Fruit fly (Drosophila melanogaster) whole organism, prepupa: ENCODE results near the gene Grasp65.

ENCODE experiments used
- Blimp-1 ChIP-seq: fragments of 200-800 bp; sonication (Bioruptor generic); optimal IDR thresholded peaks from 3 replicates; lab custom pipeline; 2017; ENCODE audit warnings: missing biosample characterization, missing genetic modification characterization, mild to moderate bottlenecking, moderate library complexity, missing genetic modification reagents
- CG10631 ChIP-seq: fragments of 200-800 bp; sonication (Bioruptor generic); optimal IDR thresholded peaks from 2 replicates; lab custom pipeline; 2016; ENCODE audit warnings: missing biosample characterization, missing genetic modification characterization
- CG10669 ChIP-seq: fragments of 200-800 bp; sonication (Bioruptor generic); optimal IDR thresholded peaks from 3 replicates; lab custom pipeline; 2018; ENCODE audit warnings: missing biosample characterization, mild to moderate bottlenecking, missing genetic modification characterization, moderate library complexity
- CG11762 ChIP-seq: fragments of 200-800 bp; sonication (Bioruptor generic); optimal IDR thresholded peaks from 3 replicates; lab custom pipeline; 2016; ENCODE audit warnings: missing biosample characterization, missing genetic modification characterization; ENCODE audit not compliant: insufficient read depth
- CG11902 ChIP-seq: fragments of 200-800 bp; sonication (Bioruptor generic); optimal IDR thresholded peaks from 3 replicates; lab custom pipeline; 2016; ENCODE audit warnings: missing biosample characterization, missing genetic modification characterization
- CG15336 ChIP-seq: fragments of 200-800 bp; sonication (Bioruptor generic); IDR thresholded peaks from 2 replicates; pipeline ENCODE4 v1.3.6; 2022; ENCODE audit warnings: missing biosample characterization, missing genetic modification characterization
- CG1621 ChIP-seq: fragments of 200-800 bp; sonication (Bioruptor generic); optimal IDR thresholded peaks from 3 replicates; lab custom pipeline; 2018; ENCODE audit warnings: missing biosample characterization, mild to moderate bottlenecking, missing genetic modification characterization
- CG16779 ChIP-seq: fragments of 200-800 bp; sonication (Bioruptor generic); optimal IDR thresholded peaks from 3 replicates; lab custom pipeline; 2017; ENCODE audit warnings: missing biosample characterization, mild to moderate bottlenecking, missing genetic modification characterization
- CG3032 ChIP-seq: fragments of 200-800 bp; optimal IDR thresholded peaks from 2 replicates; lab custom pipeline; 2019; ENCODE audit warnings: missing biosample characterization, mild to moderate bottlenecking, missing genetic modification characterization, moderate library complexity
- CG31627 ChIP-seq: fragments of 200-800 bp; sonication (Bioruptor generic); optimal IDR thresholded peaks from 3 replicates; lab custom pipeline; 2016; ENCODE audit warnings: missing biosample characterization, missing genetic modification characterization
- CG32006 ChIP-seq: fragments of 200-800 bp; sonication (Bioruptor generic); optimal IDR thresholded peaks from 3 replicates; lab custom pipeline; 2017; ENCODE audit warnings: missing biosample characterization, mild to moderate bottlenecking, missing genetic modification characterization
- CG3919 ChIP-seq: fragments of 200-800 bp; sonication (Bioruptor generic); optimal IDR thresholded peaks from 3 replicates; lab custom pipeline; 2016; ENCODE audit warnings: missing biosample characterization, missing genetic modification characterization
- CG6163 ChIP-seq: fragments of 200-800 bp; sonication (Bioruptor generic); IDR thresholded peaks from 3 replicates; pipeline ENCODE4 v1.3.6; 2022; ENCODE audit warnings: missing biosample characterization, missing genetic modification characterization
- CG6276 ChIP-seq: fragments of 200-800 bp; sonication (Bioruptor generic); optimal IDR thresholded peaks from 2 replicates; lab custom pipeline; 2017; ENCODE audit warnings: missing biosample characterization, mild to moderate bottlenecking, missing genetic modification characterization
- CG6808 ChIP-seq: fragments of 200-800 bp; sonication (Bioruptor generic); optimal IDR thresholded peaks from 3 replicates; lab custom pipeline; 2017; ENCODE audit warnings: missing biosample characterization, missing genetic modification characterization, mild to moderate bottlenecking, moderate library complexity, missing genetic modification reagents
- CG6854 ChIP-seq: fragments of 200-800 bp; sonication (Bioruptor generic); optimal IDR thresholded peaks from 2 replicates; lab custom pipeline; 2017; ENCODE audit warnings: missing biosample characterization, mild to moderate bottlenecking, missing genetic modification characterization
- CG8119 ChIP-seq: fragments of 200-800 bp; sonication (Bioruptor generic); IDR thresholded peaks from 3 replicates; pipeline ENCODE4 v1.3.6; 2022; ENCODE audit warnings: missing biosample characterization, missing genetic modification characterization
- CG8632 ChIP-seq: fragments of 200-800 bp; sonication (Bioruptor generic); optimal IDR thresholded peaks from 3 replicates; lab custom pipeline; 2016; ENCODE audit warnings: missing biosample characterization, missing genetic modification characterization
- CG9139 ChIP-seq: fragments of 200-800 bp; sonication (Bioruptor generic); optimal IDR thresholded peaks from 3 replicates; lab custom pipeline; 2017; ENCODE audit warnings: missing biosample characterization, mild to moderate bottlenecking, missing genetic modification characterization
- Eip75B ChIP-seq: fragments of 200-800 bp; sonication (Bioruptor generic); optimal IDR thresholded peaks from 3 replicates; lab custom pipeline; 2016; ENCODE audit warnings: missing biosample characterization, missing genetic modification characterization
- Eip78C ChIP-seq: fragments of 200-800 bp; sonication (Bioruptor generic); peaks from one replicate; lab custom pipeline; 2016; ENCODE audit warnings: missing biosample characterization, missing genetic modification characterization
- Ets21C ChIP-seq: fragments of 200-800 bp; sonication (Bioruptor generic); optimal IDR thresholded peaks from 3 replicates; lab custom pipeline; 2016; ENCODE audit warnings: missing biosample characterization, missing genetic modification characterization
- Ets96B ChIP-seq: fragments of 200-800 bp; optimal IDR thresholded peaks from 2 replicates; lab custom pipeline; 2019; ENCODE audit warnings: missing biosample characterization, mild to moderate bottlenecking, missing genetic modification characterization, moderate library complexity
- Hr39 ChIP-seq: fragments of 200-800 bp; sonication (Bioruptor generic); optimal IDR thresholded peaks from 2 replicates; lab custom pipeline; 2016; ENCODE audit warnings: missing biosample characterization, missing genetic modification characterization
- Hr4 ChIP-seq: fragments of 200-800 bp; sonication (Bioruptor generic); optimal IDR thresholded peaks from 3 replicates; lab custom pipeline; 2016; ENCODE audit warnings: missing biosample characterization, missing genetic modification characterization
- Lpt ChIP-seq: fragments of 200-800 bp; sonication (Bioruptor generic); optimal IDR thresholded peaks from 3 replicates; lab custom pipeline; 2016; ENCODE audit warnings: missing biosample characterization, missing genetic modification characterization
- Met ChIP-seq: fragments of 200-800 bp; sonication (Bioruptor generic); optimal IDR thresholded peaks from 3 replicates; lab custom pipeline; 2016; ENCODE audit warnings: missing biosample characterization, missing genetic modification characterization
- OdsH ChIP-seq: fragments of 200-800 bp; sonication (Bioruptor generic); optimal IDR thresholded peaks from 3 replicates; lab custom pipeline; 2016; ENCODE audit warnings: missing biosample characterization, missing genetic modification characterization
- Smox ChIP-seq: fragments of 200-800 bp; sonication (Bioruptor generic); optimal IDR thresholded peaks from 3 replicates; lab custom pipeline; 2016; ENCODE audit warnings: missing biosample characterization, missing genetic modification characterization
- Sox102F ChIP-seq: fragments of 200-800 bp; sonication (Bioruptor generic); optimal IDR thresholded peaks from 2 replicates; lab custom pipeline; 2016; ENCODE audit warnings: missing biosample characterization, mild to moderate bottlenecking, missing genetic modification characterization
- Sox14 ChIP-seq: fragments of 200-800 bp; sonication (Bioruptor generic); optimal IDR thresholded peaks from 3 replicates; lab custom pipeline; 2016; ENCODE audit warnings: missing biosample characterization, missing genetic modification characterization
- Sox15 ChIP-seq: fragments of 200-800 bp; sonication (Bioruptor generic); optimal IDR thresholded peaks from 3 replicates; lab custom pipeline; 2016; ENCODE audit warnings: missing biosample characterization, missing genetic modification characterization
- achi ChIP-seq: fragments of 200-800 bp; sonication (Bioruptor generic); optimal IDR thresholded peaks from 3 replicates; lab custom pipeline; 2016; ENCODE audit warnings: missing biosample characterization, missing genetic modification characterization
- acj6 ChIP-seq: fragments of 200-800 bp; sonication (Bioruptor generic); optimal IDR thresholded peaks from 3 replicates; lab custom pipeline; 2016; ENCODE audit warnings: missing biosample characterization, missing genetic modification characterization
- cyc ChIP-seq: fragments of 200-800 bp; sonication (Bioruptor generic); optimal IDR thresholded peaks from 3 replicates; lab custom pipeline; 2016; ENCODE audit warnings: missing biosample characterization, missing genetic modification characterization
- dac ChIP-seq: fragments of 200-800 bp; sonication (Bioruptor generic); optimal IDR thresholded peaks from 2 replicates; lab custom pipeline; 2017; ENCODE audit warnings: missing biosample characterization, mild to moderate bottlenecking, missing genetic modification characterization
- dsx ChIP-seq: fragments of 200-800 bp; optimal IDR thresholded peaks from 3 replicates; lab custom pipeline; 2019; ENCODE audit warnings: missing biosample characterization, mild to moderate bottlenecking, missing genetic modification characterization, moderate library complexity; ENCODE audit not compliant: poor library complexity, severe bottlenecking
- eg ChIP-seq: fragments of 200-800 bp; sonication (Bioruptor generic); IDR thresholded peaks from 3 replicates; pipeline ENCODE4 v1.3.6; 2022; ENCODE audit warnings: missing biosample characterization, missing genetic modification characterization
- esn ChIP-seq: fragments of 200-800 bp; sonication (Bioruptor generic); optimal IDR thresholded peaks from 2 replicates; lab custom pipeline; 2016; ENCODE audit warnings: missing biosample characterization, mild to moderate bottlenecking, missing genetic modification characterization, moderate library complexity
- fd85E ChIP-seq: fragments of 200-800 bp; sonication (Bioruptor generic); optimal IDR thresholded peaks from 3 replicates; lab custom pipeline; 2016; ENCODE audit warnings: missing biosample characterization, missing genetic modification characterization
- fkh ChIP-seq: fragments of 200-800 bp; sonication (Bioruptor generic); optimal IDR thresholded peaks from 3 replicates; lab custom pipeline; 2017; ENCODE audit warnings: missing biosample characterization, mild to moderate bottlenecking, missing genetic modification characterization, moderate library complexity
- lz ChIP-seq: fragments of 200-800 bp; sonication (Bioruptor generic); optimal IDR thresholded peaks from 3 replicates; lab custom pipeline; 2016; ENCODE audit warnings: missing biosample characterization, missing genetic modification characterization
- net ChIP-seq: fragments of 200-800 bp; sonication (Bioruptor generic); optimal IDR thresholded peaks from 3 replicates; lab custom pipeline; 2016; ENCODE audit warnings: missing biosample characterization, missing genetic modification characterization
- pdm3 ChIP-seq: fragments of 200-800 bp; sonication (Bioruptor generic); optimal IDR thresholded peaks from 3 replicates; lab custom pipeline; 2016; ENCODE audit warnings: missing biosample characterization, missing genetic modification characterization
- ss ChIP-seq, 2 experiments: fragments of 200-800 bp; sonication (Bioruptor generic); optimal IDR thresholded peaks; 2 replicates in 1 of 2; 3 replicates in 1 of 2; lab custom pipeline; 2017 to 2018; ENCODE audit warnings: mild to moderate bottlenecking in 2 of 2, missing biosample characterization in 2 of 2, missing genetic modification characterization in 2 of 2, moderate library complexity in 1 of 2
- vri ChIP-seq: fragments of 200-800 bp; sonication (Bioruptor generic); optimal IDR thresholded peaks from 3 replicates; lab custom pipeline; 2016; ENCODE audit warnings: missing biosample characterization, mild to moderate bottlenecking, missing genetic modification characterization

Grasp65 gene

DNA sequence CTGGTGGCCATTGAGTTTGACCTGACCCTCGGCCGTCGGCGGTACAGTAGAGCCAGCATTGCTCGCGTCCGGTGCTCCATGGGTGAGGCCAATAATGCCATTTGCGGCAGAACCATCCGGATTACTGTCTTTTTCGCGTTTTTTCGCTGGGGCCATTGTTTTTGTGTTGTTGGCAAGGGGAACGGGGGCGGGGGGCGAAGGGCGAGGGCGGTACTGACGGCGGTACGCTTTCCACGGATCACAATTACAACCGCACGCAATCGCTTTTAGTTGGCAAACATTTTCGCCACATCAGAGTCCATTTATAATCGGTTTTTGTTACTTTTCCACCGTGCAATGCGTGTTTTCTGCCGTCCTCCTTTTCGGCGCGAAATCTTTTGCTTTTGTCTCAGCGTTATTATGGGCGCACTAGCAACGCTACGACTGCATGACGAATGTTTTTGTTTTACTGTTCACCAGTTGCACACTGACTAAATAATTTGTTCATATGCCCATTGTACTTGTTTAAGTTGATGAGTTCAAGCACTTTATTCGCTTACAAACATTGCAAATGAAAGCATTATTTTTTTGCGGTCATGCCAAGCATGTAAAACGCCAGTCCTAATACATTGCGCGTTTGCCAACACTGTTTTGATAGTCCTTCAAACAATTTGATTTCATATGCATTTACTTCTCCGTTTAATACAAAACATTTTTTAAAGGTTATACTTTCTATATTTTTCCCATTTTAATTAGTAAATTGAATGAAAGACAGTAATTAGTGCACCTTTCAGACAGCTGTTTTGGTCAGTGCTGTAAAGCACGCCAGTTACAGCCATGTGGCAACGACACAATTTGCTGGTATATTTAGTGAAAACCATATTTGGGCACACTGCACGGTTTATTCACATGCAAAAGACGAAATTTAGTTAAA is 1.7 kb upstream of the Grasp65 start, which contains the start of gene Pfdn6 (continued):
- TF ChIP-seq Ets96B (tag; lab: Kevin White, UChicago) (peak; percentile 27), CG6808 (GFP tag; lab: Kevin White, UChicago) (no peak), cyc (GFP tag; lab: Kevin White, UChicago) (peak; percentile 78), vri (GFP tag; lab: Kevin White, UChicago) (no peak), Ets21C (GFP tag; lab: Kevin White, UChicago) (peak; percentile 74), esn (GFP tag; lab: Kevin White, UChicago) (peak; percentile 86), Smox (GFP tag; lab: Kevin White, UChicago) (no peak), CG32006 (GFP tag; lab: Kevin White, UChicago) (peak; percentile 11), OdsH (GFP tag; lab: Kevin White, UChicago) (no peak), CG11762 (GFP tag; lab: Kevin White, UChicago) (no peak), CG16779 (tag; lab: Kevin White, UChicago) (no peak), eg (peak; percentile 74), achi (GFP tag; lab: Kevin White, UChicago) (no peak), CG10669 (GFP tag; lab: Kevin White, UChicago) (no peak), lz (GFP tag; lab: Kevin White, UChicago) (peak; percentile 73), ss (GFP tag; optimal IDR thresholded peaks at IDR 0.05; lab: Kevin White, UChicago) (no peak), pdm3 (GFP tag; lab: Kevin White, UChicago) (no peak), net (no peak), CG6854 (GFP tag; lab: Kevin White, UChicago) (no peak), CG8119 (0 out of 3 replicates have a peak, but pooled peaks have one; percentile 17), Eip75B (GFP tag; lab: Kevin White, UChicago) (no peak), CG8632 (no peak), dac (no peak), Hr39 (GFP tag; lab: Kevin White, UChicago) (peak; percentile 83), Lpt (GFP tag; lab: Kevin White, UChicago) (no peak), Sox102F (GFP tag; lab: Kevin White, UChicago) (no peak), fd85E (GFP tag; lab: Kevin White, UChicago) (no peak), CG6276 (GFP tag; lab: Kevin White, UChicago) (no peak), Blimp-1 (no peak), CG15336 (GFP tag; lab: Robert Waterston, UW) (peak; percentile 51), Sox15 (peak; percentile 70), acj6 (no peak), CG6163 (peak; percentile 69; the same call in 2 of the 3 replicates), CG3919 (GFP tag; lab: Kevin White, UChicago) (no peak), Met (GFP tag; lab: Kevin White, UChicago) (no peak), CG1621 (no peak), Eip78C (GFP tag; lab: Kevin White, UChicago) (peak; percentile 86), Hr4 (GFP tag; lab: Kevin White, UChicago) (no peak), CG3032 (tag; lab: Kevin White, UChicago) (peak; percentile 62)

DNA sequence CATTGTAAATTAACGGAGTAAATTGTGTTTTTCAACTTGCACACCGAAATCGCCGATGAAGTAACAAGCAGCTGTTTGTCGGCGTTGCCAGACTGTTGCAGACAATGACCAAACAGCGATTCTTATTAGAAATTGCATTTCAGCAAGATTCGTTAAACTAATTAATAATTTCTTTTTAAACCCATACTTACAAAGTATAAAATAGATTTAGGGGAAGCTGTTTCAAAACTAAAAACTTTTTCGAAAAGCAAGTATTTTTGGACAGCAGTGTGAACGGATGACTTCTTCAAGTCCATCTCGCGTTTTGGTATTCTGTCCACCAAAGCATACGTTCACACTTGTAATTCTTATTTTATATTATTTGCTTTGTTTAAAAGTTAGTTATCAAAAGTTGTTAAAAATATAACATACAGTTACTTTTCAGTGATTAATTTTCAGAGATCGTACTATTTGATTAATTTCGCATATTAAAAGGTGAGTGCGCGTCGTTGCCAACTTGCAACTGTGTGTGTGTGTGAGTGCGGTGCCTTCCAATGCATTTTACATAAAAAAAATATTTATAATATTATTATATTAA is 3.8 kb downstream of the Grasp65 start, which contains the start of the genes CG8004 and RhoGDI:
TSS of gene CG8004 (minus strand) at position 74 of the 577 bp plus-strand sequence.
TSS of gene RhoGDI (plus strand) at position 309 of the 577 bp plus-strand sequence.
- TF ChIP-seq CG1621 (peak; percentile 7), Ets96B (tag; lab: Kevin White, UChicago) (no peak), dac (no peak), CG10631 (GFP tag; lab: Kevin White, UChicago) (peak; percentile 56), eg (peak; percentile 47; the same call in 2 of the 3 replicates), CG31627 (GFP tag; lab: Kevin White, UChicago) (peak; percentile 77), CG6163 (no peak), Lpt (GFP tag; lab: Kevin White, UChicago) (no peak), Eip78C (GFP tag; lab: Kevin White, UChicago) (peak; percentile 72), CG9139 (GFP tag; lab: Kevin White, UChicago) (no peak), fkh (no peak), acj6 (peak; percentile 52), CG3032 (tag; lab: Kevin White, UChicago) (peak; percentile 60), CG8632 (no peak), Blimp-1 (no peak), Smox (GFP tag; lab: Kevin White, UChicago) (peak; percentile 75), net (peak; percentile 22), achi (GFP tag; lab: Kevin White, UChicago) (peak; percentile 67), CG11902 (no peak), dsx (GFP tag; lab: Kevin White, UChicago) (no peak), OdsH (GFP tag; lab: Kevin White, UChicago) (peak; percentile 63), Sox14 (GFP tag; lab: Kevin White, UChicago) (peak; percentile 89), Hr4 (GFP tag; lab: Kevin White, UChicago) (peak; percentile 76), CG6854 (GFP tag; lab: Kevin White, UChicago) (no peak)
